Worm (Caenorhabditis elegans): ENCODE results near the gene ttr-20.

- TF ChIP-seq snpc-4 (tag; optimal IDR thresholded peaks at IDR 0.05) (no peak), ztf-11 (tag; optimal IDR thresholded peaks at IDR 0.05) (no peak)
These were observed 39.5 kb upstream of the ttr-20 start, which contains the start of gene osgn-1 for ce11 chrIV:4207088-4207487.
